Worm (Caenorhabditis elegans) whole organism, L4/young adult: ENCODE data around the gene col-91.

Experiments used
- dao-5 ChIP-seq: sonication (generic microtip); optimal IDR thresholded peaks from 2 replicates; lab custom pipeline; 2016; ENCODE audit warnings: missing genotype, missing genetic modification characterization, moderate library complexity, missing compliant biosample characterization
- him-1 ChIP-seq: sonication (generic microtip); optimal IDR thresholded peaks from 2 replicates; lab custom pipeline; 2016; ENCODE audit warnings: missing genotype, missing genetic modification reagents, missing genetic modification characterization, missing compliant biosample characterization

DNA sequence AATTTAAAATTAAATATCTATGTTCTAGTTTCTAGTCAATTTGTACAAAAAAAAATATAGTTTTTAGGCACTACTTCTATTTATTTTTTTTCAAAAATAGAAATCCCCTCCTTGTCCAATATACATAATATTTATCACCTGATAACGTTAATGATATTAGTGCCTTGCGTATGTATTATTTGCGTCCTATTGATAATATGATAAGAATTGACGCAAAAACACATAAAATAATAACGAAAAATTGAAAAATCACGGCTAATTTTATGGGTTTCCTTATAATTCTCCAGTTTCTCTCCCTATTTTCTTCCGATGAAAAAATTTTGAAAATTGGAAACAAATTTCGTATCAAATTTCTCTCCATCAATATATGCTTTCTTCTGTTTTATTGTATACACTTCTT is 36.3 kb upstream of the col-91 start:
- TF ChIP-seq dao-5 (tag; lab: Kevin White, UChicago), result no peak
- TF ChIP-seq him-1 (tag; lab: Kevin White, UChicago), result no peak
